Fruit fly (Drosophila melanogaster): ENCODE measurements around the gene gzl.
A peak's percentile ranks its signal among the peaks of the same experiment; 100 is the strongest.

DNA sequence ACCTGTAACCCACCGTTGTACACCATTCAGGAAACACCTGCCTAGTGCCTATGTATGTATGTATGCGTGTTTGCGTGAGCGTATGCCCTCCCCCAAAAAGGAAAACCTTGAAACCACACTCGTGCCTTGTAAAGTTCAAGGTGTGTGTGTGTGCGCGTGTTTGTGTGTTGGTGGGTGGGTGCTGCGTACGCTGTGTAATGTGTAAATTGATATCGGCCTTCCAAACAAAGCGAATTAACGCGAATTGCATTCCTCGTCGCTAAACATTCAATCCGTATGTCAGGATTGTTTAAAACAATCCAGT lies 704 bp downstream of the gzl start:
- TF ChIP-seq CG7045 (GFP tag; optimal IDR thresholded peaks at IDR 0.05) (no peak), CG5204 (GFP tag; optimal IDR thresholded peaks at IDR 0.05) (no peak), pad (GFP tag; optimal IDR thresholded peaks at IDR 0.05) (no peak), CG12768 (GFP tag; optimal IDR thresholded peaks at IDR 0.05) (no peak), cic (GFP tag; optimal IDR thresholded peaks at IDR 0.05) (peak; percentile 42), CG33017 (tag; optimal IDR thresholded peaks at IDR 0.05) (no peak), bab1 (GFP tag; optimal IDR thresholded peaks at IDR 0.05) (no peak)
